Fruit fly (Drosophila melanogaster) whole organism, embryonic: ENCODE measurements around the gene Os-C.

ENCODE experiments used
- CG10267 ChIP-seq: fragments of 200-800 bp; sonication (Bioruptor generic); optimal IDR thresholded peaks from 2 replicates; lab custom pipeline; 2018; ENCODE audit warnings: missing biosample characterization, mild to moderate bottlenecking, missing genetic modification characterization, moderate library complexity
- CG10959 ChIP-seq: fragments of 200-800 bp; sonication (Bioruptor generic); IDR thresholded peaks from 2 replicates; pipeline ENCODE4 v1.3.6; 2022; ENCODE audit warnings: missing biosample characterization, missing genetic modification characterization
- CG11723 ChIP-seq: fragments of 200-800 bp; sonication (Bioruptor generic); optimal IDR thresholded peaks from 2 replicates; lab custom pipeline; 2017; ENCODE audit warnings: missing biosample characterization, mild to moderate bottlenecking, missing genetic modification characterization
- CG12659 ChIP-seq: fragments of 200-800 bp; sonication (Bioruptor generic); optimal IDR thresholded peaks from 3 replicates; lab custom pipeline; 2017; ENCODE audit warnings: mild to moderate bottlenecking, missing biosample characterization, missing genetic modification reagents, missing genetic modification characterization
- CG13775 ChIP-seq: fragments of 200-800 bp; sonication (Bioruptor generic); optimal IDR thresholded peaks from 3 replicates; lab custom pipeline; 2017; ENCODE audit warnings: missing biosample characterization, mild to moderate bottlenecking, missing genetic modification characterization
- CG14710 ChIP-seq: fragments of 200-800 bp; sonication (Bioruptor generic); optimal IDR thresholded peaks from 3 replicates; lab custom pipeline; 2019; ENCODE audit warnings: missing biosample characterization, mild to moderate bottlenecking, missing genetic modification characterization, moderate library complexity
- CG17612 ChIP-seq: fragments of 200-800 bp; sonication (Bioruptor generic); IDR thresholded peaks from 2 replicates; pipeline ENCODE4 v1.3.6; 2022; ENCODE audit warnings: missing biosample characterization, missing genetic modification characterization
- CG31365 ChIP-seq: fragments of 200-800 bp; sonication (Bioruptor generic); optimal IDR thresholded peaks from 2 replicates; lab custom pipeline; 2018; ENCODE audit warnings: missing biosample characterization, mild to moderate bottlenecking, missing genetic modification characterization
- CG31441 ChIP-seq: fragments of 200-800 bp; sonication (Bioruptor generic); IDR thresholded peaks from 2 replicates; pipeline ENCODE4 v1.3.6; 2022; ENCODE audit warnings: missing biosample characterization, missing genetic modification characterization
- CG6791 ChIP-seq: fragments of 200-800 bp; sonication (Bioruptor generic); IDR thresholded peaks from 3 replicates; pipeline ENCODE4 v1.3.6; 2022; ENCODE audit warnings: missing biosample characterization, missing genetic modification characterization; ENCODE audit not compliant: partially characterized antibody
- CG7357 ChIP-seq: fragments of 200-800 bp; sonication (Bioruptor generic); IDR thresholded peaks from 3 replicates; pipeline ENCODE4 v1.3.6; 2022; ENCODE audit warnings: missing biosample characterization, missing genetic modification characterization
- CG8388 ChIP-seq: fragments of 200-800 bp; sonication (Bioruptor generic); optimal IDR thresholded peaks from 2 replicates; lab custom pipeline; 2019; ENCODE audit warnings: missing biosample characterization, mild to moderate bottlenecking, missing genetic modification characterization, moderate library complexity
- CG9609 ChIP-seq: fragments of 200-800 bp; sonication (Bioruptor generic); optimal IDR thresholded peaks from 3 replicates; lab custom pipeline; 2016; ENCODE audit warnings: missing biosample characterization, missing genetic modification characterization
- CkIIα-i1 ChIP-seq: fragments of 200-800 bp; sonication (Bioruptor generic); IDR thresholded peaks from 2 replicates; pipeline ENCODE4 v1.3.6; 2022; ENCODE audit warnings: missing biosample characterization, missing genetic modification characterization
- Doc3 ChIP-seq: fragments of 200-800 bp; sonication (Bioruptor generic); IDR thresholded peaks from 3 replicates; pipeline ENCODE4 v1.3.6; 2022; ENCODE audit warnings: missing biosample characterization, missing genetic modification characterization; ENCODE audit not compliant: partially characterized antibody
- GATAe ChIP-seq: fragments of 200-800 bp; sonication (Bioruptor generic); conservative IDR thresholded peaks from 2 replicates; pipeline ENCODE4 v1.3.6; 2022; ENCODE audit warnings: missing biosample characterization, missing genetic modification characterization
- Sox100B ChIP-seq: fragments of 200-800 bp; sonication (Bioruptor generic); optimal IDR thresholded peaks from 3 replicates; lab custom pipeline; 2018; ENCODE audit warnings: missing biosample characterization, mild to moderate bottlenecking, missing genetic modification characterization
- Spps ChIP-seq: fragments of 200-800 bp; sonication (Bioruptor generic); optimal IDR thresholded peaks from 2 replicates; lab custom pipeline; 2018; ENCODE audit warnings: missing biosample characterization, mild to moderate bottlenecking, missing genetic modification characterization
- aop ChIP-seq: fragments of 200-800 bp; sonication (Bioruptor generic); IDR thresholded peaks from 2 replicates; pipeline ENCODE4 v1.3.6; 2022; ENCODE audit warnings: missing biosample characterization, missing genetic modification characterization
- bcd ChIP-seq: fragments of 200-800 bp; sonication (Bioruptor generic); optimal IDR thresholded peaks from 2 replicates; lab custom pipeline; 2017; ENCODE audit warnings: missing biosample characterization, mild to moderate bottlenecking, missing genetic modification characterization
- bsh ChIP-seq, 2 experiments: fragments of 200-800 bp; sonication (Bioruptor generic); optimal IDR thresholded peaks; 2 replicates each; lab custom pipeline; 2017 to 2018; ENCODE audit warnings: mild to moderate bottlenecking in 2 of 2, missing biosample characterization in 2 of 2, missing genetic modification characterization in 2 of 2, moderate library complexity in 1 of 2
- cas ChIP-seq: fragments of 200-800 bp; sonication (Bioruptor generic); IDR thresholded peaks from 2 replicates; pipeline ENCODE4 v1.3.6; 2022; ENCODE audit warnings: missing biosample characterization, missing genetic modification characterization
- chif ChIP-seq, 2 experiments: fragments of 200-800 bp; sonication (Bioruptor generic); optimal IDR thresholded peaks; 3 replicates each; lab custom pipeline; 2016; ENCODE audit warnings: missing biosample characterization in 2 of 2, missing genetic modification characterization in 2 of 2
- chinmo ChIP-seq: fragments of 200-800 bp; sonication (Bioruptor generic); IDR thresholded peaks from 4 replicates; pipeline ENCODE4 v1.3.6; 2022; ENCODE audit warnings: missing biosample characterization, missing genetic modification characterization; ENCODE audit not compliant: partially characterized antibody
- dpn ChIP-seq, 2 experiments: fragments of 200-800 bp; sonication (Bioruptor generic); optimal IDR thresholded peaks; 3 replicates each; lab custom pipeline; 2016; ENCODE audit warnings: missing biosample characterization in 2 of 2, missing genetic modification characterization in 2 of 2
- emc ChIP-seq: fragments of 200-800 bp; sonication (Bioruptor generic); optimal IDR thresholded peaks from 2 replicates; lab custom pipeline; 2016; ENCODE audit warnings: missing biosample characterization, missing genetic modification characterization
- ewg ChIP-seq: fragments of 200-800 bp; sonication (Bioruptor generic); optimal IDR thresholded peaks from 3 replicates; lab custom pipeline; 2017; ENCODE audit warnings: mild to moderate bottlenecking, missing biosample characterization, missing genetic modification reagents, missing genetic modification characterization
- fd96Cb ChIP-seq: fragments of 200-800 bp; sonication (Bioruptor generic); optimal IDR thresholded peaks from 2 replicates; lab custom pipeline; 2018; ENCODE audit warnings: missing biosample characterization, mild to moderate bottlenecking, missing genetic modification characterization, moderate library complexity
- gfzf ChIP-seq: fragments of 200-800 bp; sonication (Bioruptor generic); optimal IDR thresholded peaks from 2 replicates; lab custom pipeline; 2016; ENCODE audit warnings: missing biosample characterization, mild to moderate bottlenecking, missing genetic modification characterization, moderate library complexity
- gsb-n ChIP-seq: fragments of 200-800 bp; sonication (Bioruptor generic); optimal IDR thresholded peaks from 3 replicates; lab custom pipeline; 2018; ENCODE audit warnings: missing biosample characterization, mild to moderate bottlenecking, missing genetic modification characterization
- jumu ChIP-seq: fragments of 200-800 bp; sonication (Bioruptor generic); optimal IDR thresholded peaks from 3 replicates; lab custom pipeline; 2016; ENCODE audit warnings: missing biosample characterization, missing genetic modification characterization
- lmd ChIP-seq: fragments of 200-800 bp; sonication (Bioruptor generic); IDR thresholded peaks from 2 replicates; pipeline ENCODE4 v1.3.6; 2022; ENCODE audit warnings: missing biosample characterization, missing genetic modification characterization
- lov ChIP-seq, 2 experiments: fragments of 200-800 bp in 1 of 2; fragments of >200 bp in 1 of 2; sonication (Bioruptor generic) in 1 of 2; IDR thresholded peaks in 1 of 2; optimal IDR thresholded peaks in 1 of 2; 2 replicates in 1 of 2; 3 replicates in 1 of 2; pipeline versions ENCODE4 v1.3.6 to Lab custom; 2017 to 2022; ENCODE audit warnings: missing biosample characterization in 1 of 2, missing genetic modification characterization in 1 of 2
- maf-S ChIP-seq: fragments of 200-800 bp; sonication (Bioruptor generic); optimal IDR thresholded peaks from 2 replicates; lab custom pipeline; 2016; ENCODE audit warnings: missing biosample characterization, missing genetic modification characterization
- ro ChIP-seq: fragments of 200-800 bp; sonication (Bioruptor generic); IDR thresholded peaks from 2 replicates; pipeline ENCODE4 v1.3.6; 2022; ENCODE audit warnings: missing biosample characterization, missing genetic modification characterization
- sisA ChIP-seq: fragments of 200-800 bp; sonication (Bioruptor generic); IDR thresholded peaks from 2 replicates; pipeline ENCODE4 v1.3.6; 2022; ENCODE audit warnings: missing biosample characterization, missing genetic modification characterization
- slbo ChIP-seq: fragments of 200-800 bp; sonication (Bioruptor generic); IDR thresholded peaks from 2 replicates; pipeline ENCODE4 v1.3.6; 2022; ENCODE audit warnings: missing biosample characterization, missing genetic modification characterization
- trem ChIP-seq: fragments of 200-800 bp; optimal IDR thresholded peaks from 3 replicates; lab custom pipeline; 2019; ENCODE audit warnings: missing biosample characterization, mild to moderate bottlenecking, missing genetic modification characterization, moderate library complexity

The Os-C gene

dm6 chr3R:7962778-7963494, 15.8 kb upstream of the Os-C start (continued):
- TF ChIP-seq gfzf (GFP tag; lab: Kevin White, UChicago) (no peak), GATAe (GFP tag; lab: Robert Waterston, UW) (no peak), chif (GFP tag; optimal IDR thresholded peaks at IDR 0.05; lab: Kevin White, UChicago) (peak; percentile 4 to 10), CG12659 (GFP tag; lab: Kevin White, UChicago) (peak; percentile 6), cas (GFP tag; lab: Robert Waterston, UW) (no peak), CG6791 (GFP tag; lab: Robert Waterston, UW) (no peak), CG11723 (GFP tag; lab: Kevin White, UChicago) (peak; percentile 54), bcd (GFP tag; lab: Kevin White, UChicago) (peak; percentile 45), CG9609 (GFP tag; lab: Kevin White, UChicago) (no peak), Sox100B (GFP tag; lab: Kevin White, UChicago) (peak; percentile 81), lmd (GFP tag; lab: Robert Waterston, UW) (0 out of 2 replicates have a peak, but pooled peaks have one; percentile 15), sisA (GFP tag; lab: Robert Waterston, UW) (0 out of 2 replicates have a peak, but pooled peaks have one; percentile 39), slbo (no peak), CG7357 (GFP tag; lab: Robert Waterston, UW) (no peak), chinmo (no peak), CG10959 (GFP tag; lab: Robert Waterston, UW) (peak; percentile 37; the same call in 1 of the 2 replicates), gsb-n (peak; percentile 29), lov (optimal IDR thresholded peaks at IDR 0.05; lab: Kevin White, UChicago) (no peak), lov (GFP tag; IDR thresholded peaks at IDR 0.05; lab: Robert Waterston, UW) (0 out of 3 replicates have a peak, but pooled peaks have one; percentile 5), Spps (peak; percentile 34), ewg (GFP tag; lab: Kevin White, UChicago) (peak; percentile 9), aop (peak; percentile 74), jumu (GFP tag; lab: Kevin White, UChicago) (no peak), dpn (GFP tag; optimal IDR thresholded peaks at IDR 0.05; lab: Kevin White, UChicago) (no peak), CG13775 (peak; percentile 66), trem (tag; lab: Kevin White, UChicago) (peak; percentile 43), Doc3 (GFP tag; lab: Robert Waterston, UW) (no peak), CG17612 (GFP tag; lab: Robert Waterston, UW) (no peak), emc (GFP tag; lab: Kevin White, UChicago) (no peak), CG31441 (GFP tag; lab: Robert Waterston, UW) (peak; percentile 82), CG14710 (tag; lab: Kevin White, UChicago) (peak; percentile 78), CG31365 (tag; lab: Kevin White, UChicago) (no peak), CG8388 (peak; percentile 53), bsh (GFP tag; optimal IDR thresholded peaks at IDR 0.05; lab: Kevin White, UChicago) (peak; percentile 38 to 67), fd96Cb (tag; lab: Kevin White, UChicago) (peak; percentile 68), maf-S (GFP tag; lab: Kevin White, UChicago) (no peak), ro (GFP tag; lab: Robert Waterston, UW) (peak; percentile 10; the same call in 1 of the 2 replicates), CG10267 (tag; lab: Kevin White, UChicago) (peak; percentile 58), CkIIα-i1 (GFP tag; lab: Robert Waterston, UW) (no peak)
- TF ChIP-seq, all 482 proteins: peak for 141
